Worm (Caenorhabditis elegans): ENCODE measurements around the gene cpsf-4.

DNA sequence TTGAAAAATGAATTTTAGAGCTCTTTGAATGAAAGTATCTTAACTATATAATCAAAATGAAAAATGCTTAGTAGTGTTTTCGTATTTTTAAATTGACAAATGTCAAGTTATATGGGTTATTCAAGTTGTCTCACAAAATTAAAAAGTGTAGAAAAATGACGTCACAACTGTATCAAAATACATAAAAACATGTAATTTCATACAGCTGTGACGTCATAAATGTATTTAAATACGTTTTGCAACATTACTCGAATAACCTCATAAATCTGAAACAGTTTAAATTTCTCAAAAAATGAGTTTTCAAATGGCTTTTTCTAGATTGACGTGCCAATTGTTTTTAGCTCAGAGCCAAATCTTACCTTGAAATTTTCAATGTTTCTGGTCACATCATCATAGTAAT is 16.5 kb upstream of the cpsf-4 start:
- TF ChIP-seq Y55F3AM.14 (GFP tag; optimal IDR thresholded peaks at IDR 0.05) (no peak), ama-1 (optimal IDR thresholded peaks at IDR 0.05) (no peak), elt-3 (tag; optimal IDR thresholded peaks at IDR 0.05) (no peak), zag-1 (tag; optimal IDR thresholded peaks at IDR 0.05) (no peak), ztf-11 (tag; optimal IDR thresholded peaks at IDR 0.05) (no peak), mdl-1 (tag; optimal IDR thresholded peaks at IDR 0.05) (no peak), fos-1 (tag; optimal IDR thresholded peaks at IDR 0.05) (no peak), unc-62 (GFP tag; optimal IDR thresholded peaks at IDR 0.05) (no peak), nhr-237 (tag; optimal IDR thresholded peaks at IDR 0.05) (no peak), sem-4 (tag; optimal IDR thresholded peaks at IDR 0.05) (no peak)

All from whole organism, L2 larva.